Fruit fly (Drosophila melanogaster): Measurements from ENCODE around the gene CycY.

CycY gene

DNA sequence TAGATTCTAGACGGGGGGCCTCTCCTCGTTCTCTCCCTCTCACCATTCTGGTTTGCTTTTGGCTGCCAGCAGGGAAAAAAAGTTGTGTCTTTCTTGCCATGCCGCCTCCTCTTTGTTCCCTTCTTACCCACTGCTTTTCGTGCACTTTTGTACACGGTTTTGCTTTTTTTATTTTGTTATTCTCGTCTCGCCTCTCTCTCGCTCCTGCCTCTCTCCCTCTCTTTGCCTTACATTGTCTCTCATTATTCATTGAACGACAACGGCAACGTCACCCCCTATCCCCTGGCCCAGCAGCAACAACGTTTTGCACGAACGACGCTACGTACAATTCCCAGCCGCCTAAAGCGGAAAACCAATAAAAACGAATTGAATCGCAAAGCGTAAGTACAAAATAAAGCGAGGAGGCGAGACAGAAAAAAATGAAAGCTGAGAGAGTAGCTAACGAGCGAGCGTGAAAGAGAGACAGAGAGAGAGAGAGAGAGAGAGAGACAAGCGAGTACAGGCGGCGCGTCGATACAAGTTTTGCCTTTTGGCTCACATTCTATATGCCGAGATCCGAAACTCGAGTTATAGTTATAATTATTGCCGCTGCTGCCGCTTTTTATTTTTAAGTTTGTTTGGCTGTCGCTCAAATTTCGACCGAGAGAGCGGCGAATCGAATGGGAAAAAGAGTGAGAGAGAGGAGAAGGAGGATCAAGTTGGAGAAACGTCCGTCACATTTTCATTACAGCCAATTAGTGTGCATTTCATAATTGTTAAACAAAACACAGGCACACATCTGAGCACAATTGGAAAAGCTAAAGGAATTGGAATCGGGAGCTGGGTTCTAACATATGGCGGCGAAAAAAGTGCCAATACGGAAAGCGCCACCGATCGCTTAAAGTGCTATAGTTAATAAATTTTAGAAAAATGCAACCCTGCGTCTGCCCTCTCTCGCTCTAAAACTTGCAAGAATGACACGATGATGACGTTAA is 6.6 kb downstream of the CycY start:
- TF ChIP-seq fd96Cb (tag; optimal IDR thresholded peaks at IDR 0.05) = no peak
- no peak for TF ChIP-seq CG2875 (GFP tag; optimal IDR thresholded peaks at IDR 0.05)
- TF ChIP-seq CG9437 (GFP tag; optimal IDR thresholded peaks at IDR 0.05) = peak; percentile 82
- TF ChIP-seq prd (optimal IDR thresholded peaks at IDR 0.05) = no peak
- TF ChIP-seq prd (GFP tag; IDR thresholded peaks at IDR 0.05) = no peak
- no peak for TF ChIP-seq tap (tag; optimal IDR thresholded peaks at IDR 0.05)
- peak; percentile 17 for TF ChIP-seq Scr (GFP tag; IDR thresholded peaks at IDR 0.05; ENCODE audit: partially characterized antibody)
- TF ChIP-seq CG10147 (GFP tag; optimal IDR thresholded peaks at IDR 0.05) = no peak
- TF ChIP-seq mirr (GFP tag; optimal IDR thresholded peaks at IDR 0.05) = peak; percentile 78
- TF ChIP-seq otp (GFP tag; IDR thresholded peaks at IDR 0.05) = peak; percentile 17; the same call in 1 of the 3 replicates
- TF ChIP-seq fd64A (GFP tag; optimal IDR thresholded peaks at IDR 0.05) = no peak
- no peak for TF ChIP-seq MTF-1 (GFP tag; optimal IDR thresholded peaks at IDR 0.05; ENCODE audit: borderline replicate concordance)
- no peak for TF ChIP-seq nau (GFP tag; optimal IDR thresholded peaks at IDR 0.05)
- peak; percentile 56 for TF ChIP-seq lbe (GFP tag; optimal IDR thresholded peaks at IDR 0.05)
- peak; percentile 70 for TF ChIP-seq CTCF (GFP tag; optimal IDR thresholded peaks at IDR 0.05)
- TF ChIP-seq Dad (GFP tag; optimal IDR thresholded peaks at IDR 0.05) = no peak
- no peak for TF ChIP-seq HLH3B (GFP tag; IDR thresholded peaks at IDR 0.05)
- TF ChIP-seq Usf (GFP tag; optimal IDR thresholded peaks at IDR 0.05) = no peak
- TF ChIP-seq trh (GFP tag; optimal IDR thresholded peaks at IDR 0.05) = no peak
- no peak for TF ChIP-seq CG2129 (GFP tag; IDR thresholded peaks at IDR 0.05; ENCODE audit: partially characterized antibody)
- no peak for TF ChIP-seq CG17186 (GFP tag; optimal IDR thresholded peaks at IDR 0.05)
- TF ChIP-seq CG18476 (GFP tag; optimal IDR thresholded peaks at IDR 0.05) = no peak
- peak; percentile 9 for TF ChIP-seq Dip3 (GFP tag; optimal IDR thresholded peaks at IDR 0.05)
- TF ChIP-seq CG17328 (GFP tag; IDR thresholded peaks at IDR 0.05) = no peak
- peak in 1 of 3 experiments; percentile 28 for TF ChIP-seq Stat92E (GFP tag; optimal IDR thresholded peaks at IDR 0.05)
- TF ChIP-seq CG7963 (GFP tag; IDR thresholded peaks at IDR 0.05; ENCODE audit: partially characterized antibody) = no peak
- peak; percentile 7; the same call in 1 of the 2 replicates for TF ChIP-seq ato (GFP tag; IDR thresholded peaks at IDR 0.05; ENCODE audit: partially characterized antibody)
- TF ChIP-seq CG1832 (GFP tag; optimal IDR thresholded peaks at IDR 0.05) = peak; percentile 88
- no peak for TF ChIP-seq CG8290 (GFP tag; optimal IDR thresholded peaks at IDR 0.05)
- TF ChIP-seq CG8290 (tag; optimal IDR thresholded peaks at IDR 0.05) = no peak
- no peak for TF ChIP-seq Chrac-16 (GFP tag; optimal IDR thresholded peaks at IDR 0.05)
- no peak for TF ChIP-seq E2f2 (GFP tag; IDR thresholded peaks at IDR 0.05)
- TF ChIP-seq ash1 (GFP tag; optimal IDR thresholded peaks at IDR 0.05) = no peak
- no peak for TF ChIP-seq fd102C (GFP tag; optimal IDR thresholded peaks at IDR 0.05)
- TF ChIP-seq HHEX (GFP tag; optimal IDR thresholded peaks at IDR 0.05) = no peak
- TF ChIP-seq CG11696 (GFP tag; IDR thresholded peaks at IDR 0.05) = no peak
- peak; percentile 40 for TF ChIP-seq CG15601 (tag; optimal IDR thresholded peaks at IDR 0.05)
- no peak for TF ChIP-seq HLH54F (GFP tag; optimal IDR thresholded peaks at IDR 0.05)
- TF ChIP-seq CG18011 (GFP tag; optimal IDR thresholded peaks at IDR 0.05) = no peak
- no peak for TF ChIP-seq CG1024 (GFP tag; IDR thresholded peaks at IDR 0.05)
- no peak for TF ChIP-seq CG5245 (GFP tag; optimal IDR thresholded peaks at IDR 0.05)
- TF ChIP-seq CG11723 (GFP tag; optimal IDR thresholded peaks at IDR 0.05) = no peak
- no peak for TF ChIP-seq CG1233 (GFP tag; optimal IDR thresholded peaks at IDR 0.05)
- no peak for TF ChIP-seq wek (GFP tag; optimal IDR thresholded peaks at IDR 0.05)
- no peak for TF ChIP-seq ham (GFP tag; IDR thresholded peaks at IDR 0.05)
- TF ChIP-seq Kr (GFP tag; optimal IDR thresholded peaks at IDR 0.05) = no peak
- TF ChIP-seq NK7.1 (GFP tag; optimal IDR thresholded peaks at IDR 0.05) = no peak
- TF ChIP-seq inv (GFP tag; IDR thresholded peaks at IDR 0.05; ENCODE audit: partially characterized antibody) = no peak
- no peak for TF ChIP-seq wor (GFP tag; IDR thresholded peaks at IDR 0.05)

Measured in whole organism, embryonic.